Fruit fly (Drosophila melanogaster): ENCODE results near the gene Hsp60A.

Gene Hsp60A

dm6 chrX:11148272-11148835, 40.1 kb downstream of the Hsp60A start, which contains the start of gene Ran:
Ran (minus strand) TSS chrX:11148716.
- TF ChIP-seq noc (tag; optimal IDR thresholded peaks at IDR 0.05), result no peak

dm6 chrX:11149201-11149600, 40.9 kb downstream of the Hsp60A start, which contains the start of gene Lint-1:
Lint-1 (plus strand) TSS chrX:11149323.
- no peak for TF ChIP-seq noc (tag; optimal IDR thresholded peaks at IDR 0.05)

dm6 chrX:11153413-11153812, 45.1 kb downstream of the Hsp60A start:
- no peak for TF ChIP-seq noc (tag; optimal IDR thresholded peaks at IDR 0.05)

- TF ChIP-seq noc (tag; optimal IDR thresholded peaks at IDR 0.05), result no peak
Measured at dm6 chrX:11153826-11154510, 45.7 kb downstream of the Hsp60A start, which contains the start of the genes rtv and Dlic. rtv (minus strand) TSS chrX:11153990. Dlic (plus strand) TSS chrX:11154421.

dm6 chrX:11154511-11155197, 46.4 kb downstream of the Hsp60A start:
- no peak for TF ChIP-seq noc (tag; optimal IDR thresholded peaks at IDR 0.05)

- peak; percentile 39 for TF ChIP-seq noc (tag; optimal IDR thresholded peaks at IDR 0.05)
Measured at dm6 chrX:11155808-11156589, 47.7 kb downstream of the Hsp60A start.

- no peak for TF ChIP-seq noc (tag; optimal IDR thresholded peaks at IDR 0.05)
Measured at dm6 chrX:11159710-11160446, 51.6 kb downstream of the Hsp60A start, which contains the start of gene CG32668. CG32668 (minus strand) TSS chrX:11159760.

All from whole organism, larva.